Worm (Caenorhabditis elegans) whole organism, late embryonic: ENCODE data around the gene irld-47.

Experiments
- K02D7.2 ChIP-seq: sonication (generic microtip); optimal IDR thresholded peaks from 2 replicates; lab custom pipeline; 2017; ENCODE audit warnings: mild to moderate bottlenecking, missing genetic modification characterization, missing compliant biosample characterization
- ahr-1 ChIP-seq: sonication (generic microtip); optimal IDR thresholded peaks from 2 replicates; lab custom pipeline; 2016; ENCODE audit warnings: missing genetic modification characterization, missing compliant biosample characterization
- ceh-18 ChIP-seq: sonication (generic microtip); optimal IDR thresholded peaks from 2 replicates; lab custom pipeline; 2016; ENCODE audit warnings: missing genetic modification characterization, missing compliant biosample characterization
- ceh-2 ChIP-seq: sonication (generic microtip); optimal IDR thresholded peaks from 2 replicates; lab custom pipeline; 2016; ENCODE audit warnings: missing genotype, missing genetic modification characterization, missing compliant biosample characterization
- ceh-22 ChIP-seq: sonication (generic microtip); optimal IDR thresholded peaks from 2 replicates; lab custom pipeline; 2017; ENCODE audit warnings: missing biosample characterization, missing genetic modification characterization
- ceh-24 ChIP-seq: sonication (generic microtip); optimal IDR thresholded peaks from 2 replicates; lab custom pipeline; 2016; ENCODE audit warnings: mild to moderate bottlenecking, missing genetic modification characterization, missing compliant biosample characterization
- ceh-31 ChIP-seq: sonication (generic microtip); optimal IDR thresholded peaks from 2 replicates; lab custom pipeline; 2016; ENCODE audit warnings: missing genetic modification characterization, missing compliant biosample characterization
- ceh-9 ChIP-seq: sonication (generic microtip); optimal IDR thresholded peaks from 2 replicates; lab custom pipeline; 2016; ENCODE audit warnings: mild to moderate bottlenecking, missing genetic modification characterization, inconsistent platforms, missing compliant biosample characterization
- ets-4 ChIP-seq: sonication (generic microtip); optimal IDR thresholded peaks from 2 replicates; lab custom pipeline; 2016; ENCODE audit warnings: missing genetic modification characterization, missing compliant biosample characterization
- eyg-1 ChIP-seq: sonication (generic microtip); optimal IDR thresholded peaks from 2 replicates; lab custom pipeline; 2016; ENCODE audit warnings: missing genotype, missing genetic modification characterization, missing compliant biosample characterization
- hlh-15 ChIP-seq: sonication (generic microtip); optimal IDR thresholded peaks from 2 replicates; lab custom pipeline; 2016; ENCODE audit warnings: missing genetic modification characterization, missing compliant biosample characterization
- hlh-8 ChIP-seq: sonication (generic microtip); optimal IDR thresholded peaks from 2 replicates; lab custom pipeline; 2016; ENCODE audit warnings: missing genotype, missing genetic modification characterization, missing compliant biosample characterization
- nhr-11 ChIP-seq: fragments of 150-350 bp; optimal IDR thresholded peaks from 2 replicates; lab custom pipeline; 2014; ENCODE audit warnings: missing biosample characterization, missing genetic modification characterization
- pax-1 ChIP-seq: fragments of 150-350 bp; optimal IDR thresholded peaks from 2 replicates; lab custom pipeline; 2014; ENCODE audit warnings: missing biosample characterization, missing genetic modification characterization
- sox-2 ChIP-seq: fragments of 200-800 bp; sonication (Bioruptor generic); IDR thresholded peaks from 2 replicates; pipeline ENCODE4 v1.3.6; 2022; ENCODE audit warnings: missing genetic modification reagents, missing genetic modification characterization, missing compliant biosample characterization
- tbx-7 ChIP-seq: sonication (generic microtip); optimal IDR thresholded peaks from 2 replicates; lab custom pipeline; 2016; ENCODE audit warnings: missing genotype, missing genetic modification characterization, missing compliant biosample characterization
- unc-3 ChIP-seq, 2 experiments: fragments of 200-800 bp in 1 of 2; sonication (Bioruptor generic) in 1 of 2; sonication (generic microtip) in 1 of 2; conservative IDR thresholded peaks in 1 of 2; optimal IDR thresholded peaks in 1 of 2; 2 replicates each; pipeline versions ENCODE4 v1.3.6 to Lab custom; 2016 to 2022; ENCODE audit warnings: missing compliant biosample characterization in 2 of 2, missing genetic modification characterization in 2 of 2, missing genetic modification reagents in 1 of 2
- unc-42 ChIP-seq: sonication (generic microtip); optimal IDR thresholded peaks from 2 replicates; lab custom pipeline; 2016; ENCODE audit warnings: missing genotype, missing genetic modification characterization, missing compliant biosample characterization
- ztf-16 ChIP-seq: sonication (generic microtip); optimal IDR thresholded peaks from 2 replicates; lab custom pipeline; 2017; ENCODE audit warnings: missing genetic modification characterization, missing compliant biosample characterization

Gene irld-47

ce11 chrII:7773427-7773993, 48.8 kb downstream of the irld-47 start:
- TF ChIP-seq ceh-22 = no peak
- no peak for TF ChIP-seq unc-42 (tag; lab: Kevin White, UChicago)

ce11 chrII:7772411-7772810, 49.9 kb downstream of the irld-47 start, which contains the start of gene C06A8.6:
Gene C06A8.6 (plus strand): TSS chrII:7772499.
- TF ChIP-seq sox-2 = no peak
- no peak for TF ChIP-seq unc-3 (GFP tag; conservative IDR thresholded peaks at IDR 0.05; lab: Robert Waterston, UW)
- TF ChIP-seq unc-3 (tag; optimal IDR thresholded peaks at IDR 0.05; lab: Kevin White, UChicago) = no peak
- no peak for TF ChIP-seq ahr-1 (tag; lab: Kevin White, UChicago)
- TF ChIP-seq ceh-9 (tag; lab: Kevin White, UChicago) = no peak

- TF ChIP-seq tbx-7 (tag; lab: Kevin White, UChicago) = no peak
- TF ChIP-seq ceh-24 (tag; lab: Kevin White, UChicago) = no peak
- TF ChIP-seq eyg-1 (tag; lab: Kevin White, UChicago) = no peak
- TF ChIP-seq ets-4 (tag; lab: Kevin White, UChicago) = no peak
- no peak for TF ChIP-seq ceh-31 (tag; lab: Kevin White, UChicago)
- no peak for TF ChIP-seq K02D7.2 (tag; lab: Kevin White, UChicago)
- no peak for TF ChIP-seq pax-1
- TF ChIP-seq ceh-18 = no peak
- TF ChIP-seq ceh-9 (tag; lab: Kevin White, UChicago) = no peak
- no peak for TF ChIP-seq ceh-2
- no peak for TF ChIP-seq hlh-15 (tag; lab: Kevin White, UChicago)
- TF ChIP-seq ztf-16 = no peak
- no peak for TF ChIP-seq unc-42 (tag; lab: Kevin White, UChicago)
- TF ChIP-seq hlh-8 (tag; lab: Kevin White, UChicago) = no peak
- no peak for TF ChIP-seq nhr-11
Measured at ce11 chrII:7771917-7772316, 50.4 kb downstream of the irld-47 start, which contains the start of gene C06A8.8. Gene C06A8.8 (minus strand): TSS chrII:7772017.
